Fruit fly (Drosophila melanogaster) whole organism, embryonic: ENCODE results near the gene CG13248.

ENCODE experiments used
- Antp ChIP-seq: fragments of 200-800 bp; sonication (Bioruptor generic); optimal IDR thresholded peaks from 3 replicates; lab custom pipeline; 2016; ENCODE audit warnings: missing biosample characterization, missing genetic modification characterization
- B-H2 ChIP-seq: fragments of 200-800 bp; sonication (Bioruptor generic); optimal IDR thresholded peaks from 2 replicates; lab custom pipeline; 2018; ENCODE audit warnings: missing biosample characterization, mild to moderate bottlenecking, missing genetic modification characterization
- CG10147 ChIP-seq: fragments of 200-800 bp; sonication (Bioruptor generic); optimal IDR thresholded peaks from 2 replicates; lab custom pipeline; 2019; ENCODE audit warnings: missing biosample characterization, mild to moderate bottlenecking, missing genetic modification characterization, moderate library complexity
- CG10979 ChIP-seq: fragments of 200-800 bp; sonication (Bioruptor generic); optimal IDR thresholded peaks from 2 replicates; lab custom pipeline; 2018; ENCODE audit warnings: missing biosample characterization, mild to moderate bottlenecking, missing genetic modification characterization, moderate library complexity
- CG12071 ChIP-seq: fragments of 200-800 bp; sonication (Bioruptor generic); optimal IDR thresholded peaks from 3 replicates; lab custom pipeline; 2018; ENCODE audit warnings: missing biosample characterization, mild to moderate bottlenecking, missing genetic modification characterization
- CG12155 ChIP-seq: fragments of 200-800 bp; sonication (Bioruptor generic); optimal IDR thresholded peaks from 3 replicates; lab custom pipeline; 2016; ENCODE audit warnings: missing biosample characterization, missing genetic modification characterization
- CG1603 ChIP-seq: fragments of 200-800 bp; sonication (Bioruptor generic); optimal IDR thresholded peaks from 2 replicates; lab custom pipeline; 2019; ENCODE audit warnings: missing biosample characterization, mild to moderate bottlenecking, missing genetic modification characterization, moderate library complexity
- CG2199 ChIP-seq: fragments of 200-800 bp; sonication (Bioruptor generic); IDR thresholded peaks from 3 replicates; pipeline ENCODE4 v1.3.6; 2022; ENCODE audit warnings: missing biosample characterization, missing genetic modification characterization
- CG2202 ChIP-seq: fragments of 200-800 bp; sonication (Bioruptor generic); optimal IDR thresholded peaks from 2 replicates; lab custom pipeline; 2018; ENCODE audit warnings: missing biosample characterization, mild to moderate bottlenecking, missing genetic modification characterization
- CG34422 ChIP-seq: fragments of 200-800 bp; sonication (Bioruptor generic); IDR thresholded peaks from 3 replicates; pipeline ENCODE4 v1.3.6; 2022; ENCODE audit warnings: missing biosample characterization, missing genetic modification characterization
- CG6689 ChIP-seq: fragments of 200-800 bp; sonication (Bioruptor generic); IDR thresholded peaks from 2 replicates; pipeline ENCODE4 v1.3.6; 2022; ENCODE audit warnings: missing biosample characterization, missing genetic modification characterization
- CG8089 ChIP-seq: fragments of 200-800 bp; sonication (Bioruptor generic); optimal IDR thresholded peaks from 3 replicates; lab custom pipeline; 2016; ENCODE audit warnings: missing biosample characterization, missing genetic modification characterization
- CG8478 ChIP-seq: fragments of >200 bp; optimal IDR thresholded peaks from 2 replicates; lab custom pipeline; 2018
- Camta ChIP-seq: fragments of 200-800 bp; sonication (Bioruptor generic); optimal IDR thresholded peaks from 2 replicates; lab custom pipeline; 2016; ENCODE audit warnings: missing biosample characterization, missing genetic modification characterization
- Doc3 ChIP-seq: fragments of 200-800 bp; sonication (Bioruptor generic); IDR thresholded peaks from 3 replicates; pipeline ENCODE4 v1.3.6; 2022; ENCODE audit warnings: missing biosample characterization, missing genetic modification characterization; ENCODE audit not compliant: partially characterized antibody
- Drgx ChIP-seq: fragments of 200-800 bp; sonication (Bioruptor generic); IDR thresholded peaks from 2 replicates; pipeline ENCODE4 v1.3.6; 2022; ENCODE audit warnings: missing biosample characterization, missing genetic modification characterization
- Ets97D ChIP-seq: fragments of 200-800 bp; sonication (Bioruptor generic); optimal IDR thresholded peaks from 3 replicates; lab custom pipeline; 2016; ENCODE audit warnings: missing biosample characterization, missing genetic modification characterization
- H2.0 ChIP-seq: fragments of 200-800 bp; sonication (Bioruptor generic); IDR thresholded peaks from 2 replicates; pipeline ENCODE4 v1.3.6; 2022; ENCODE audit warnings: missing biosample characterization, missing genetic modification characterization
- Hr39 ChIP-seq: fragments of >200 bp; optimal IDR thresholded peaks from 2 replicates; lab custom pipeline; 2017
- MBD-R2 ChIP-seq: fragments of 200-800 bp; sonication (Bioruptor generic); IDR thresholded peaks from 2 replicates; pipeline ENCODE4 v1.3.6; 2022; ENCODE audit warnings: missing biosample characterization, missing genetic modification characterization
- MESR4 ChIP-seq: fragments of 200-800 bp; sonication (Bioruptor generic); optimal IDR thresholded peaks from 2 replicates; lab custom pipeline; 2018; ENCODE audit warnings: missing biosample characterization, mild to moderate bottlenecking, missing genetic modification characterization, moderate library complexity
- MTF-1 ChIP-seq: fragments of 200-800 bp; sonication (Bioruptor generic); optimal IDR thresholded peaks from 2 replicates; lab custom pipeline; 2018; ENCODE audit warnings: missing biosample characterization, mild to moderate bottlenecking, missing genetic modification characterization, borderline replicate concordance
- Mes4 ChIP-seq: fragments of 200-800 bp; sonication (Bioruptor generic); optimal IDR thresholded peaks from 2 replicates; lab custom pipeline; 2016; ENCODE audit warnings: missing biosample characterization, missing genetic modification characterization
- NC2β ChIP-seq: fragments of 200-800 bp; sonication (Bioruptor generic); optimal IDR thresholded peaks from 2 replicates; lab custom pipeline; 2016; ENCODE audit warnings: missing biosample characterization, missing genetic modification characterization
- NfI ChIP-seq: fragments of 200-800 bp; sonication (Bioruptor generic); optimal IDR thresholded peaks from 3 replicates; lab custom pipeline; 2018; ENCODE audit warnings: missing biosample characterization, mild to moderate bottlenecking, missing genetic modification characterization, moderate library complexity
- Oaz ChIP-seq: fragments of 200-800 bp; sonication (Bioruptor generic); IDR thresholded peaks from 2 replicates; pipeline ENCODE4 v1.3.6; 2022; ENCODE audit warnings: missing biosample characterization, missing genetic modification characterization
- bcd ChIP-seq: fragments of 200-800 bp; sonication (Bioruptor generic); optimal IDR thresholded peaks from 2 replicates; lab custom pipeline; 2017; ENCODE audit warnings: missing biosample characterization, mild to moderate bottlenecking, missing genetic modification characterization
- ci ChIP-seq: fragments of 200-800 bp; sonication (Bioruptor generic); IDR thresholded peaks from 3 replicates; pipeline ENCODE4 v1.3.6; 2022; ENCODE audit warnings: missing biosample characterization, missing genetic modification characterization
- crp ChIP-seq, 2 experiments: fragments of 200-800 bp; sonication (Bioruptor generic); optimal IDR thresholded peaks; 2 replicates in 1 of 2; 3 replicates in 1 of 2; lab custom pipeline; 2017; ENCODE audit warnings: missing biosample characterization in 2 of 2, missing genetic modification characterization in 2 of 2, mild to moderate bottlenecking in 1 of 2, moderate library complexity in 1 of 2
- da ChIP-seq: fragments of 200-800 bp; sonication (Bioruptor generic); optimal IDR thresholded peaks from 2 replicates; lab custom pipeline; 2016; ENCODE audit warnings: missing biosample characterization, missing genetic modification characterization
- dmrt11E ChIP-seq: fragments of 200-800 bp; sonication (Bioruptor generic); optimal IDR thresholded peaks from 3 replicates; lab custom pipeline; 2018; ENCODE audit warnings: missing biosample characterization, mild to moderate bottlenecking, missing genetic modification characterization, moderate library complexity
- dysf ChIP-seq: fragments of 200-800 bp; sonication (Bioruptor generic); IDR thresholded peaks from 3 replicates; pipeline ENCODE4 v1.3.6; 2022; ENCODE audit warnings: missing biosample characterization, missing genetic modification characterization
- eyg ChIP-seq: fragments of 200-800 bp; sonication (Bioruptor generic); optimal IDR thresholded peaks from 3 replicates; lab custom pipeline; 2016; ENCODE audit warnings: missing biosample characterization, missing genetic modification characterization
- gcm ChIP-seq: fragments of 200-800 bp; sonication (Bioruptor generic); optimal IDR thresholded peaks from 2 replicates; lab custom pipeline; 2019; ENCODE audit warnings: missing biosample characterization, mild to moderate bottlenecking, missing genetic modification characterization, moderate library complexity
- gro ChIP-seq: fragments of 200-800 bp; sonication (Bioruptor generic); optimal IDR thresholded peaks from 2 replicates; lab custom pipeline; 2016; ENCODE audit warnings: missing biosample characterization, missing genetic modification characterization
- gsb ChIP-seq: fragments of 200-800 bp; sonication (Bioruptor generic); IDR thresholded peaks from 2 replicates; pipeline ENCODE4 v1.3.6; 2022; ENCODE audit warnings: missing biosample characterization, missing genetic modification characterization
- her ChIP-seq: fragments of 200-800 bp; sonication (Bioruptor generic); optimal IDR thresholded peaks from 2 replicates; lab custom pipeline; 2016; ENCODE audit warnings: missing biosample characterization, missing genetic modification characterization
- ind ChIP-seq: fragments of 200-800 bp; sonication (Bioruptor generic); optimal IDR thresholded peaks from 3 replicates; lab custom pipeline; 2016; ENCODE audit warnings: missing biosample characterization, missing genetic modification characterization
- jumu ChIP-seq: fragments of 200-800 bp; sonication (Bioruptor generic); optimal IDR thresholded peaks from 3 replicates; lab custom pipeline; 2016; ENCODE audit warnings: missing biosample characterization, missing genetic modification characterization
- lola ChIP-seq, 3 experiments: fragments of >200 bp in 2 of 3; fragments of 200-800 bp in 1 of 3; sonication (Bioruptor generic) in 1 of 3; optimal IDR thresholded peaks; 2 replicates each; lab custom pipeline; 2017 to 2019; ENCODE audit warnings: missing biosample characterization in 3 of 3, missing genetic modification characterization in 3 of 3, mild to moderate bottlenecking in 1 of 3, moderate library complexity in 1 of 3
- mirr ChIP-seq: fragments of 200-800 bp; sonication (Bioruptor generic); optimal IDR thresholded peaks from 3 replicates; lab custom pipeline; 2018; ENCODE audit warnings: missing biosample characterization, mild to moderate bottlenecking, missing genetic modification characterization
- onecut ChIP-seq: fragments of 200-800 bp; sonication (Bioruptor generic); IDR thresholded peaks from 2 replicates; pipeline ENCODE4 v1.3.6; 2022; ENCODE audit warnings: missing biosample characterization, missing genetic modification characterization
- org-1 ChIP-seq: fragments of 200-800 bp; sonication (Bioruptor generic); optimal IDR thresholded peaks from 2 replicates; lab custom pipeline; 2017; ENCODE audit warnings: missing biosample characterization, missing genetic modification characterization
- scrt ChIP-seq: fragments of 200-800 bp; sonication (Bioruptor generic); optimal IDR thresholded peaks from 2 replicates; lab custom pipeline; 2018; ENCODE audit warnings: missing biosample characterization, mild to moderate bottlenecking, missing genetic modification characterization, moderate library complexity
- sens ChIP-seq: fragments of 200-800 bp; sonication (Bioruptor generic); peaks from one replicate; lab custom pipeline; 2016; ENCODE audit warnings: missing biosample characterization, missing genetic modification characterization
- so ChIP-seq: fragments of 200-800 bp; sonication (Bioruptor generic); IDR thresholded peaks from 3 replicates; pipeline ENCODE4 v1.3.6; 2022; ENCODE audit warnings: missing biosample characterization, missing genetic modification characterization
- sob ChIP-seq: fragments of 200-800 bp; sonication (Bioruptor generic); IDR thresholded peaks from 2 replicates; pipeline ENCODE4 v1.3.6; 2022; ENCODE audit warnings: missing biosample characterization, missing genetic modification characterization
- wek ChIP-seq: fragments of 200-800 bp; sonication (Bioruptor generic); optimal IDR thresholded peaks from 3 replicates; lab custom pipeline; 2018; ENCODE audit warnings: missing biosample characterization, mild to moderate bottlenecking, missing genetic modification characterization, moderate library complexity

Gene CG13248

dm6 chr3L:20410345-20410744 lies at the start of gene CG13248:
Gene CG13248 (minus strand): TSS chr3L:20410566.
- TF ChIP-seq dmrt11E (tag; lab: Kevin White, UChicago) (no peak), her (GFP tag; lab: Kevin White, UChicago) (no peak), scrt (peak; percentile 63), crp (GFP tag; optimal IDR thresholded peaks at IDR 0.05; lab: Kevin White, UChicago) (peak in 1 of 2 experiments; percentile 15), CG2199 (0 out of 3 replicates have a peak, but pooled peaks have one; percentile 4), CG8089 (GFP tag; lab: Kevin White, UChicago) (no peak), onecut (GFP tag; lab: Robert Waterston, UW) (peak; percentile 95), MBD-R2 (GFP tag; lab: Robert Waterston, UW) (peak; percentile 22; the same call in 1 of the 2 replicates)

dm6 chr3L:20452813-20453682 lies 42.7 kb upstream of the CG13248 start, which contains the start of gene CG5199:
Gene CG5199 (minus strand): TSS chr3L:20452864.
- TF ChIP-seq CG8478 (lab: Kevin White, UChicago) (no peak), org-1 (GFP tag; lab: Kevin White, UChicago) (no peak), B-H2 (GFP tag; lab: Kevin White, UChicago) (peak; percentile 54), Oaz (GFP tag; lab: Robert Waterston, UW) (no peak), Doc3 (GFP tag; lab: Robert Waterston, UW) (peak; percentile 77), gsb (peak; percentile 44; the same call in 1 of the 2 replicates), Hr39 (lab: Kevin White, UChicago) (no peak), bcd (GFP tag; lab: Kevin White, UChicago) (peak; percentile 77), lola (GFP tag; optimal IDR thresholded peaks at IDR 0.05; lab: Kevin White, UChicago) (peak in 1 of 3 experiments; percentile 75), CG12155 (GFP tag; lab: Kevin White, UChicago) (peak; percentile 58), Antp (GFP tag; lab: Kevin White, UChicago) (peak; percentile 49), Camta (GFP tag; lab: Kevin White, UChicago) (peak; percentile 58), eyg (GFP tag; lab: Kevin White, UChicago) (no peak), so (GFP tag; lab: Robert Waterston, UW) (no peak), dysf (GFP tag; lab: Robert Waterston, UW) (peak; percentile 77), NC2β (GFP tag; lab: Kevin White, UChicago) (no peak), sob (GFP tag; lab: Robert Waterston, UW) (no peak), jumu (no peak), CG34422 (GFP tag; lab: Robert Waterston, UW) (peak; percentile 57), da (GFP tag; lab: Kevin White, UChicago) (no peak), CG8089 (GFP tag; lab: Kevin White, UChicago) (no peak), Mes4 (GFP tag; lab: Kevin White, UChicago) (no peak), wek (GFP tag; lab: Kevin White, UChicago) (no peak), ci (no peak), CG12071 (GFP tag; lab: Kevin White, UChicago) (no peak), MESR4 (GFP tag; lab: Kevin White, UChicago) (peak; percentile 90), H2.0 (GFP tag; lab: Robert Waterston, UW) (peak; percentile 46; the same call in 1 of the 2 replicates), CG6689 (GFP tag; lab: Robert Waterston, UW) (peak; percentile 66), Ets97D (peak; percentile 40), Drgx (GFP tag; lab: Robert Waterston, UW) (0 out of 2 replicates have a peak, but pooled peaks have one; percentile 28), CG10147 (GFP tag; lab: Kevin White, UChicago) (no peak), NfI (GFP tag; lab: Kevin White, UChicago) (peak; percentile 54), gcm (GFP tag; lab: Kevin White, UChicago) (peak; percentile 49), MTF-1 (GFP tag; lab: Kevin White, UChicago) (no peak), mirr (no peak), CG10979 (tag; lab: Kevin White, UChicago) (peak; percentile 59), sens (GFP tag; lab: Kevin White, UChicago) (peak; percentile 81), CG2202 (tag; lab: Kevin White, UChicago) (peak; percentile 10), CG1603 (tag; lab: Kevin White, UChicago) (peak; percentile 46), ind (peak; percentile 78), gro (GFP tag; lab: Kevin White, UChicago) (no peak)
